Worm (Caenorhabditis elegans) whole organism, L4 larva: ENCODE data around the gene fbxa-60.

Experiments
- T20F7.1 ChIP-seq: fragments of 200-800 bp; sonication (Bioruptor generic); optimal IDR thresholded peaks from 2 replicates; lab custom pipeline; 2018; ENCODE audit warnings: mild to moderate bottlenecking, missing genetic modification characterization, missing compliant biosample characterization
- dpl-1 ChIP-seq: fragments of 150-350 bp; optimal IDR thresholded peaks from 2 replicates; lab custom pipeline; 2014; ENCODE audit warnings: missing biosample characterization, missing genetic modification reagents, missing genetic modification characterization
- lin-15B ChIP-seq: fragments of 150-350 bp; sonication (generic microtip); optimal IDR thresholded peaks from 3 replicates; lab custom pipeline; 2014; ENCODE audit warnings: missing biosample characterization, missing genetic modification characterization
- mdl-1 ChIP-seq, 2 experiments: fragments of 150-350 bp in 1 of 2; sonication (generic microtip) in 1 of 2; optimal IDR thresholded peaks; 2 replicates each; lab custom pipeline; 2014 to 2017; ENCODE audit warnings: missing biosample characterization in 2 of 2, missing genetic modification characterization in 2 of 2
- nhr-28 ChIP-seq: fragments of 150-350 bp; optimal IDR thresholded peaks from 2 replicates; lab custom pipeline; 2014; ENCODE audit warnings: missing biosample characterization, missing genetic modification characterization
- nhr-77 ChIP-seq: fragments of 150-350 bp; optimal IDR thresholded peaks from 2 replicates; lab custom pipeline; 2014; ENCODE audit warnings: missing biosample characterization, missing genetic modification characterization
- set-16 ChIP-seq: fragments of 200-800 bp; sonication (Bioruptor generic); IDR thresholded peaks from 2 replicates; pipeline ENCODE4 v1.3.6; 2022; ENCODE audit warnings: missing genetic modification reagents, missing genetic modification characterization, missing compliant biosample characterization
- spr-3 ChIP-seq: fragments of 200-800 bp; sonication (Bioruptor generic); optimal IDR thresholded peaks from 2 replicates; lab custom pipeline; 2018; ENCODE audit warnings: mild to moderate bottlenecking, missing genetic modification characterization, missing compliant biosample characterization
- tag-97 ChIP-seq: fragments of 200-800 bp; sonication (Bioruptor generic); IDR thresholded peaks from 2 replicates; pipeline ENCODE4 v1.3.6; 2022; ENCODE audit warnings: missing genetic modification characterization, missing compliant biosample characterization

DNA sequence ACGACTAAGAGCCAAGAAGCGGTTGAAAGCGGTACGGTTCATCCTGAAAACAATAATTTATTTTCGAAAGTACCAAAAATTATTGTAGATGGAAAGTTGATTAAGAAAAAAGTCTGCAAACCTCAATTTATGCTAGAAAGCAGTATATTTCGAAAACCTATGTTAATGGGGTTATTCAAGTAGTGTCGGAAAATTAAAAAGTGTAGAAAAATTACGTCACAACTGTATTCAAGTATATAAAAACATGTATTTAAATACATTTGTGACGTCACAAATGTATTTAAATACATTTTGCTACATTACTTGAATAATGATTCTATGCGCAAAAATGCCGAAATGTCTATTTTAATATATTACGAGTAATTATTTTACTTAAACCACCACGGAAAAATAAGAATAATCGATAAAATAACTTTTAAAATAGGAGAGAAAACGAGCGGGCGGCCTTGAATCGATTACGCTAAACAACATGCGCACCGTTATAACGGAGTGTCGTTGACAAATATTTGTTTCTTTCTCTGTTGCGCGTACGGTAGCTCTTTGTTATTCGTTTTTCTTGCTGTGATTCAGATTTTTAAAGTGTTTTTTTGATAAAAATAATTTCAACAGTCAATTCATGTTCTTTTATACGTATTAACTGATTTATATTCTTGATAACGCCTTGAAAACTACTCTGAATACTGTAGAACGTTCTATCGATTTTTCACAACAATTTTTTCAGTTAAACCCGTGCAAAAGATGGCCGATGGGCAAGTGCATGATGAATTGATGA lies 35.4 kb downstream of the fbxa-60 start, which contains the start of the genes F23H11.5 and bra-2:
- TF ChIP-seq mdl-1 (tag; optimal IDR thresholded peaks at IDR 0.05; lab: Kevin White, UChicago) (no peak), nhr-77 (tag; lab: Kevin White, UChicago) (no peak), nhr-28 (tag; lab: Kevin White, UChicago) (no peak), spr-3 (GFP tag; lab: Kevin White, UChicago) (no peak), tag-97 (GFP tag; lab: Robert Waterston, UW) (no peak), T20F7.1 (GFP tag; lab: Kevin White, UChicago) (peak; percentile 95), set-16 (GFP tag; lab: Robert Waterston, UW) (no peak), lin-15B (tag; lab: Kevin White, UChicago) (no peak), dpl-1 (GFP tag; lab: Kevin White, UChicago) (peak; percentile 5)
